Worm (Caenorhabditis elegans): ENCODE results near the gene K04C2.8.
A peak's percentile ranks its signal among the peaks of the same experiment; 100 is the strongest.

The K04C2.8 gene

ce11 chrIII:6850255-6850654 lies 19.8 kb upstream of the K04C2.8 start, which contains the start of gene srv-1 (continued):
- TF ChIP-seq pha-4 (GFP tag; IDR thresholded peaks at IDR 0.05) = no peak
- TF ChIP-seq pha-4 (tag; optimal IDR thresholded peaks at IDR 0.05) = no peak
- no peak for TF ChIP-seq zip-2 (tag; optimal IDR thresholded peaks at IDR 0.05)
- TF ChIP-seq F37D6.2 (tag; optimal IDR thresholded peaks at IDR 0.05) = no peak
- no peak for TF ChIP-seq egl-43 (GFP tag; IDR thresholded peaks at IDR 0.05)
- TF ChIP-seq hmg-1.1 (GFP tag; IDR thresholded peaks at IDR 0.05) = no peak
- TF ChIP-seq ceh-44 (GFP tag; IDR thresholded peaks at IDR 0.05) = no peak
- TF ChIP-seq saeg-2 (GFP tag; IDR thresholded peaks at IDR 0.05) = no peak
- no peak for TF ChIP-seq daf-12 (tag; optimal IDR thresholded peaks at IDR 0.05)
- TF ChIP-seq dmd-8 (GFP tag; IDR thresholded peaks at IDR 0.05) = no peak
- TF ChIP-seq lin-15B (tag; optimal IDR thresholded peaks at IDR 0.05) = no peak
- TF ChIP-seq nhr-11 (tag; optimal IDR thresholded peaks at IDR 0.05) = no peak
- peak; percentile 75 for TF ChIP-seq mdt-29 (GFP tag; IDR thresholded peaks at IDR 0.05)
- peak; percentile 91 for TF ChIP-seq hlh-11 (tag; optimal IDR thresholded peaks at IDR 0.05)
- TF ChIP-seq lir-3 (tag; optimal IDR thresholded peaks at IDR 0.05) = no peak
- no peak for TF ChIP-seq duxl-1 (tag; optimal IDR thresholded peaks at IDR 0.05; ENCODE audit: poor library complexity)
- TF ChIP-seq ztf-7 (tag; optimal IDR thresholded peaks at IDR 0.05) = no peak
- no peak for TF ChIP-seq gei-8 (GFP tag; optimal IDR thresholded peaks at IDR 0.05)
- TF ChIP-seq mes-2 (tag; optimal IDR thresholded peaks at IDR 0.05; ENCODE audit: poor library complexity, severe bottlenecking) = no peak
- TF ChIP-seq vab-7 (GFP tag; IDR thresholded peaks at IDR 0.05) = no peak
- no peak for TF ChIP-seq nhr-10 (tag; optimal IDR thresholded peaks at IDR 0.05)
- no peak for TF ChIP-seq nhr-111 (GFP tag; optimal IDR thresholded peaks at IDR 0.05)
- no peak for TF ChIP-seq lin-13 (GFP tag; optimal IDR thresholded peaks at IDR 0.05)
- TF ChIP-seq D1046.2 (GFP tag; IDR thresholded peaks at IDR 0.05) = no peak
- TF ChIP-seq zfp-2 (tag; optimal IDR thresholded peaks at IDR 0.05) = no peak
- no peak for TF ChIP-seq fkh-10 (GFP tag; optimal IDR thresholded peaks at IDR 0.05)
- TF ChIP-seq zfp-3 (GFP tag; conservative IDR thresholded peaks at IDR 0.05) = no peak
- TF ChIP-seq fos-1 (tag; optimal IDR thresholded peaks at IDR 0.05) = peak; percentile 43
- no peak for TF ChIP-seq nhr-25 (tag; optimal IDR thresholded peaks at IDR 0.05; ENCODE audit: borderline replicate concordance, insufficient read depth)
- TF ChIP-seq madf-5 (GFP tag; IDR thresholded peaks at IDR 0.05) = no peak
- no peak for TF ChIP-seq lin-38 (GFP tag; IDR thresholded peaks at IDR 0.05)
- TF ChIP-seq aly-2 (tag; optimal IDR thresholded peaks at IDR 0.05) = no peak
- TF ChIP-seq pqm-1 (tag; optimal IDR thresholded peaks at IDR 0.05) = peak; percentile 80
- no peak for TF ChIP-seq nhr-42 (GFP tag; IDR thresholded peaks at IDR 0.05)
- no peak for TF ChIP-seq arid-1 (GFP tag; conservative IDR thresholded peaks at IDR 0.05)
- TF ChIP-seq zag-1 (tag; optimal IDR thresholded peaks at IDR 0.05) = no peak
- no peak for TF ChIP-seq ceh-82 (tag; optimal IDR thresholded peaks at IDR 0.05)
- TF ChIP-seq lim-7 (GFP tag; IDR thresholded peaks at IDR 0.05) = no peak
- peak; percentile 41 for TF ChIP-seq nhr-77 (tag; optimal IDR thresholded peaks at IDR 0.05)
- TF ChIP-seq Y105C5A.15 (GFP tag; IDR thresholded peaks at IDR 0.05) = no peak
- TF ChIP-seq spr-3 (GFP tag; optimal IDR thresholded peaks at IDR 0.05) = no peak
- no peak for TF ChIP-seq zip-11 (GFP tag; IDR thresholded peaks at IDR 0.05)
- TF ChIP-seq unc-130 (GFP tag; optimal IDR thresholded peaks at IDR 0.05) = no peak
- TF ChIP-seq dpl-1 (GFP tag; optimal IDR thresholded peaks at IDR 0.05) = no peak
- no peak for TF ChIP-seq lin-39 (tag; optimal IDR thresholded peaks at IDR 0.05)
- TF ChIP-seq ZK546.5 (tag; optimal IDR thresholded peaks at IDR 0.05) = no peak
- TF ChIP-seq aha-1 (tag) = no peak
- peak; percentile 66 for TF ChIP-seq dve-1 (tag; optimal IDR thresholded peaks at IDR 0.05; ENCODE audit: insufficient read depth)
- TF ChIP-seq F44E2.7 (GFP tag; IDR thresholded peaks at IDR 0.05) = no peak
- TF ChIP-seq ZK337.2 (GFP tag; IDR thresholded peaks at IDR 0.05) = no peak
- TF ChIP-seq hif-1 (tag; optimal IDR thresholded peaks at IDR 0.05) = no peak
- no peak for TF ChIP-seq sdz-12 (GFP tag; optimal IDR thresholded peaks at IDR 0.05)
